Worm (Caenorhabditis elegans) whole organism, L3 larva: ENCODE data around the gene B0252.3.

Experiments used
- ama-1 ChIP-seq: fragments of 150-350 bp; optimal IDR thresholded peaks from 2 replicates; lab custom pipeline; 2018
- elt-3 ChIP-seq, 3 experiments: fragments of 150-350 bp in 1 of 3; sonication (generic microtip) in 2 of 3; optimal IDR thresholded peaks; 2 replicates in 2 of 3; 4 replicates in 1 of 3; lab custom pipeline; 2014 to 2017; ENCODE audit warnings: missing biosample characterization in 3 of 3, missing genetic modification characterization in 3 of 3
- jun-1 ChIP-seq: fragments of 150-350 bp; optimal IDR thresholded peaks from 2 replicates; lab custom pipeline; 2014; ENCODE audit warnings: missing biosample characterization, missing genetic modification reagents, missing genetic modification characterization
- lin-15B ChIP-seq: fragments of 150-350 bp; optimal IDR thresholded peaks from 2 replicates; lab custom pipeline; 2014; ENCODE audit warnings: missing biosample characterization, missing genetic modification characterization
- mdl-1 ChIP-seq: fragments of 150-350 bp; optimal IDR thresholded peaks from 2 replicates; lab custom pipeline; 2014; ENCODE audit warnings: missing biosample characterization, missing genetic modification characterization
- skn-1 ChIP-seq: fragments of 150-350 bp; optimal IDR thresholded peaks from 2 replicates; lab custom pipeline; 2014; ENCODE audit warnings: missing biosample characterization, missing genetic modification characterization
- snpc-4 ChIP-seq: fragments of 150-350 bp; optimal IDR thresholded peaks from 2 replicates; lab custom pipeline; 2014; ENCODE audit warnings: missing biosample characterization, missing genetic modification characterization
- tbx-2 ChIP-seq: sonication (generic microtip); optimal IDR thresholded peaks from 2 replicates; lab custom pipeline; 2016; ENCODE audit warnings: mild to moderate bottlenecking, missing genetic modification characterization, missing compliant biosample characterization
- unc-62 ChIP-seq: fragments of 150-350 bp; sonication (generic microtip); optimal IDR thresholded peaks from 4 replicates; lab custom pipeline; 2014; ENCODE audit warnings: missing biosample characterization, missing genetic modification reagents, missing genetic modification characterization
- zag-1 ChIP-seq: fragments of 150-350 bp; optimal IDR thresholded peaks from 2 replicates; lab custom pipeline; 2014; ENCODE audit warnings: missing biosample characterization, missing genetic modification characterization
- ztf-11 ChIP-seq: fragments of 150-350 bp; optimal IDR thresholded peaks from 2 replicates; lab custom pipeline; 2014; ENCODE audit warnings: missing biosample characterization, missing genetic modification characterization

DNA sequence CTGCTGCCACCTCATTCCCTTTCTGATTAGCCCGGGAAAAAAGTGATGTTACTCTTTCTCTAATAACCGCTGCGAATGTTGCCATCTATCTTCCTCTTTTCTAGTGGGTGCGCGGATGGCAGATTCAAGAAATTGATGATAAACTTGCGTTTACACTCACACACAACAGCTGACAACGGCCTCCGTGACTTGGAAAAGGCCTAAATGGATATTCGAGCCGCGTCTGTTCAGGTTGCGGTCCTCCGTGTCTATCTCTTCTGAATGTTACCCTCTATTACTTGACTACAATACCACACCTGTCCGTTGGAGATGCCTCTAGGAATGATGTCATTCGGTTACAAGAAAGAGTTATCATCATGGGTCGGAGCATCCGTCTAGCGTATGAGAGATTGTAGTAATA is 29.0 kb upstream of the B0252.3 start:
- no peak for TF ChIP-seq zag-1
- TF ChIP-seq ztf-11, result no peak
- TF ChIP-seq tbx-2, result no peak
- TF ChIP-seq jun-1 (tag; lab: Kevin White, UChicago), result no peak
- TF ChIP-seq lin-15B (tag; lab: Kevin White, UChicago), result no peak
- TF ChIP-seq ama-1, result no peak
- no peak for TF ChIP-seq elt-3 (tag; optimal IDR thresholded peaks at IDR 0.05; lab: Kevin White, UChicago)
- TF ChIP-seq skn-1 (tag; lab: Kevin White, UChicago), result no peak
- TF ChIP-seq snpc-4 (tag; lab: Kevin White, UChicago), result no peak
- TF ChIP-seq mdl-1, result no peak
- no peak for TF ChIP-seq unc-62
